Fruit fly (Drosophila melanogaster): ENCODE measurements around the gene kst.

dm6 chr3L:3348956-3349824 is 12.5 kb downstream of the kst start:
- TF ChIP-seq h (optimal IDR thresholded peaks at IDR 0.05) = no peak
- no peak for TF ChIP-seq psq (optimal IDR thresholded peaks at IDR 0.05)

Measured in Kc167 (cell line).